Fruit fly (Drosophila melanogaster): Measurements from ENCODE around the gene CG32473.

Gene CG32473

DNA sequence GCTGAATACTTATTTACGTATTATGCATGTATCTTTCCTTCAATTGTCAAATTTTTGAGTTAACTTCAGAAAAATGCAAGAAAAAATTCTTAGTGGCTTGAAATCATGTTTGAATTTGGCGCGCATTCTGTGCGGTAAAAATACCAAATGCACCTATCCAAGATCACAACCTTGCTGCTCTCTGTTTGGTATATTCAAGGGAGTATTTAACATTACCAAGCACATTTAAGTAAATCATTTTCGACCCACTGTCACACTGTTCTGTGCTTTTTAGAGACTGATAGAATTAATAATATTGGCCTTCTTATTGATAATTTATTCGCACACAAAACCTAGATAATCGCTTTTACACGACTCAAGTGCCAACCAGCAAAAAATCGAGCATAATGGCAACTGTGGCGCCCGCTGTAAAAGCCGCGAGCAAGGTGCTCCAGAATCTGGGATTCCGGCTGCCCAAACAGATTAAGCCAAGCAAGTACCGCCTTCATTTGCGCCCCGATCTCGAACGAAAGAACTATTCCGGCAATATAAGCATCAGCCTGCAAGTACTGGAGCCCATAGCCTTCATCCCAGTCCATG, 6.8 kb downstream of the CG32473 start:
- TF ChIP-seq Sox102F (GFP tag; optimal IDR thresholded peaks at IDR 0.05) (no peak), esg (GFP tag; conservative IDR thresholded peaks at IDR 0.05) (no peak), Hey (tag; optimal IDR thresholded peaks at IDR 0.05) (no peak), bsh (GFP tag; optimal IDR thresholded peaks at IDR 0.05) (no peak), CG12744 (GFP tag; optimal IDR thresholded peaks at IDR 0.05) (no peak), sqz (GFP tag; optimal IDR thresholded peaks at IDR 0.05) (no peak), Dbx (GFP tag; IDR thresholded peaks at IDR 0.05) (no peak), Tbp (GFP tag; optimal IDR thresholded peaks at IDR 0.05) (no peak), vnd (GFP tag; IDR thresholded peaks at IDR 0.05; ENCODE audit: partially characterized antibody) (0 out of 3 replicates have a peak, but pooled peaks have one; percentile 35), CG12236 (GFP tag; optimal IDR thresholded peaks at IDR 0.05) (no peak), trem (tag; optimal IDR thresholded peaks at IDR 0.05) (peak; percentile 45), CkIIα-i1 (GFP tag; IDR thresholded peaks at IDR 0.05) (no peak), CG9215 (GFP tag; IDR thresholded peaks at IDR 0.05) (no peak), CG11696 (GFP tag; IDR thresholded peaks at IDR 0.05) (no peak), CG11504 (tag; optimal IDR thresholded peaks at IDR 0.05) (no peak), CG42726 (GFP tag; IDR thresholded peaks at IDR 0.05; ENCODE audit: partially characterized antibody) (peak; percentile 13; the same call in 1 of the 2 replicates), B-H2 (GFP tag; optimal IDR thresholded peaks at IDR 0.05) (no peak), zf30C (GFP tag; optimal IDR thresholded peaks at IDR 0.05) (no peak), CG4360 (GFP tag; IDR thresholded peaks at IDR 0.05) (no peak), CG12155 (GFP tag; optimal IDR thresholded peaks at IDR 0.05) (no peak), NK7.1 (GFP tag; optimal IDR thresholded peaks at IDR 0.05) (no peak), Asciz (GFP tag; optimal IDR thresholded peaks at IDR 0.05) (no peak), CG11560 (tag; IDR thresholded peaks at IDR 0.05) (no peak), CG15073 (GFP tag; optimal IDR thresholded peaks at IDR 0.05) (no peak), CG10267 (tag; optimal IDR thresholded peaks at IDR 0.05) (no peak), Ets97D (GFP tag; optimal IDR thresholded peaks at IDR 0.05) (peak; percentile 68), nerfin-1 (tag; optimal IDR thresholded peaks at IDR 0.05) (no peak), zfh1 (GFP tag; IDR thresholded peaks at IDR 0.05) (no peak), CG7271 (tag; optimal IDR thresholded peaks at IDR 0.05) (no peak), nmo (GFP tag; optimal IDR thresholded peaks at IDR 0.05) (peak; percentile 48), Jarid2 (GFP tag; optimal IDR thresholded peaks at IDR 0.05) (no peak), seq (GFP tag; IDR thresholded peaks at IDR 0.05) (no peak), luna (GFP tag; optimal IDR thresholded peaks at IDR 0.05) (no peak), Lhr (GFP tag; optimal IDR thresholded peaks at IDR 0.05) (peak; percentile 70), Mrtf (GFP tag; IDR thresholded peaks at IDR 0.05) (no peak), chif (GFP tag; optimal IDR thresholded peaks at IDR 0.05) (no peak), CG7839 (tag; optimal IDR thresholded peaks at IDR 0.05) (no peak), Mes4 (GFP tag; optimal IDR thresholded peaks at IDR 0.05) (no peak), CG12219 (GFP tag; optimal IDR thresholded peaks at IDR 0.05) (no peak), oc (tag; optimal IDR thresholded peaks at IDR 0.05) (peak; percentile 3), hb (GFP tag; IDR thresholded peaks at IDR 0.05; ENCODE audit: partially characterized antibody) (no peak), CG10147 (GFP tag; optimal IDR thresholded peaks at IDR 0.05) (no peak), dmrt99B (tag; optimal IDR thresholded peaks at IDR 0.05) (no peak), Stat92E (GFP tag; optimal IDR thresholded peaks at IDR 0.05) (no peak), CG3407 (GFP tag; optimal IDR thresholded peaks at IDR 0.05) (no peak), ttk (GFP tag; IDR thresholded peaks at IDR 0.05) (no peak), grau (tag; optimal IDR thresholded peaks at IDR 0.05) (no peak), Scr (GFP tag; IDR thresholded peaks at IDR 0.05; ENCODE audit: partially characterized antibody) (no peak), CG14014 (GFP tag; IDR thresholded peaks at IDR 0.05) (no peak), cas (GFP tag; IDR thresholded peaks at IDR 0.05) (no peak)
